Worm (Caenorhabditis elegans) whole organism, L4/young adult: ENCODE results near the gene eif-3.L.

Experiments used
- dao-5 ChIP-seq: sonication (generic microtip); optimal IDR thresholded peaks from 2 replicates; lab custom pipeline; 2016; ENCODE audit warnings: missing genotype, missing genetic modification characterization, moderate library complexity, missing compliant biosample characterization
- him-1 ChIP-seq: sonication (generic microtip); optimal IDR thresholded peaks from 2 replicates; lab custom pipeline; 2016; ENCODE audit warnings: missing genotype, missing genetic modification reagents, missing genetic modification characterization, missing compliant biosample characterization

- TF ChIP-seq him-1 (tag; lab: Kevin White, UChicago) = no peak
- no peak for TF ChIP-seq dao-5 (tag; lab: Kevin White, UChicago)
Observed at ce11 chrII:5572082-5572746, 50.1 kb downstream of the eif-3.L start.
